Worm (Caenorhabditis elegans): ENCODE results near the gene gpdh-2.

The gpdh-2 gene

DNA sequence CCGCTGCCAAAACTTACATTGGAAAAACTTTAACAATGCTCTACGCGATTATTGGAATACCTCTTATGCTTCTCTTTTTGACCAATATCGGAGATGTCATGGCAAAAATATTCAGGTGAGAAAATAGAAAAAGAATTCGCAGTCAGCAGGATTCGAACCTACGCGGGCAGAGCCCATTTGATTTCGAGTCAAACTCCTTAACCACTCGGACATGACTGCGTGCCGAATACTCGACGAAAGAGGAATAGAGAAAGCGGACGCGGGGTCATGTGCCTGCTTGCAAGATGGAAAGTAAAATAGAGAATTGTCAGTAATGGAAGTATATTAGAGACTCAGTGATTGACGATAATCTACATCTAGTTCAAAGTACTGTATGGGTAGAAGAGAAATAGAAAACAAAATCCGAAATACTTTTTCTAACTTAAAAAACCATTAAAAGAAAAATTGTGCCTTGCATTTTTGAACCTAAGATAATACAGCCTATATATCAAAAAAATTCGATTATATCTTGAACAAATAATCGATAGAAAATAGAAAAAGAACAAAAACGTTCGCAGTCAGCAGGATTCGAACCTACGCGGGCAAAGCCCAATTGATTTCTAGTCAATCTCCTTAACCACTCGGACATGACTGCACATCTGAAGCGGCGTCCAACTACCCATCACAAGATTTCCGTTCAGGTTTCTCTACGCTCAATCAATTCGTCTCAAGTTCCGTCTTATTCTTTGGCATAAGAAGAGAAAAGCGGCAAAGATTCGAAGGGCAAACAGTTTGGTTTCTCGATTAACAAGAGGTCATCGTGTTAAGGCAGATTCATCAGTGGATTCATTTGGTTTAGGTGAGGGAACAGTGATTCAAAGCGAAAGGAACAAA is 2.7 kb upstream of the gpdh-2 start (continued):
- TF ChIP-seq swsn-7 (tag; optimal IDR thresholded peaks at IDR 0.05) = peak; percentile 61
- peak; percentile 45 for TF ChIP-seq unc-130 (tag; optimal IDR thresholded peaks at IDR 0.05)
- TF ChIP-seq lin-15B (tag; optimal IDR thresholded peaks at IDR 0.05) = no peak
- no peak for TF ChIP-seq efl-3 (GFP tag; optimal IDR thresholded peaks at IDR 0.05)
- TF ChIP-seq xbp-1 (tag; optimal IDR thresholded peaks at IDR 0.05) = peak; percentile 52
- peak; percentile 46 for TF ChIP-seq irx-1 (tag; optimal IDR thresholded peaks at IDR 0.05)
- no peak for TF ChIP-seq ceh-63 (GFP tag; optimal IDR thresholded peaks at IDR 0.05)
- no peak for TF ChIP-seq nhr-28 (tag; optimal IDR thresholded peaks at IDR 0.05)
- TF ChIP-seq fos-1 (tag; optimal IDR thresholded peaks at IDR 0.05) = peak; percentile 36
- peak in 1 of 2 experiments; percentile 75 for TF ChIP-seq mdl-1 (tag; optimal IDR thresholded peaks at IDR 0.05)
- TF ChIP-seq aha-1 (tag; optimal IDR thresholded peaks at IDR 0.05) = no peak
- peak; percentile 76 for TF ChIP-seq nhr-85 (tag)
- TF ChIP-seq hlh-17 (GFP tag; optimal IDR thresholded peaks at IDR 0.05; ENCODE audit: borderline replicate concordance) = no peak
- no peak for TF ChIP-seq alr-1 (tag; optimal IDR thresholded peaks at IDR 0.05; ENCODE audit: borderline replicate concordance)
- peak; percentile 23 for TF ChIP-seq ceh-8 (GFP tag; optimal IDR thresholded peaks at IDR 0.05)
- peak; percentile 37 for TF ChIP-seq pax-3 (tag; optimal IDR thresholded peaks at IDR 0.05)
- no peak for TF ChIP-seq unc-98 (GFP tag; IDR thresholded peaks at IDR 0.05)
- peak; percentile 48 for TF ChIP-seq lir-3 (tag; optimal IDR thresholded peaks at IDR 0.05; ENCODE audit: poor library complexity)
- TF ChIP-seq blmp-1 (tag; optimal IDR thresholded peaks at IDR 0.05) = peak; percentile 12
- no peak for TF ChIP-seq hpl-2 (GFP tag; optimal IDR thresholded peaks at IDR 0.05)
- peak; percentile 10 for TF ChIP-seq fkh-10 (GFP tag; optimal IDR thresholded peaks at IDR 0.05)
- TF ChIP-seq lsy-2 (tag; optimal IDR thresholded peaks at IDR 0.05) = peak; percentile 48 to 76
- TF ChIP-seq ztf-4 (tag; optimal IDR thresholded peaks at IDR 0.05) = no peak
- peak; percentile 54 for TF ChIP-seq lin-14 (GFP tag; optimal IDR thresholded peaks at IDR 0.05)
- TF ChIP-seq hlh-4 (tag; optimal IDR thresholded peaks at IDR 0.05) = no peak
- TF ChIP-seq ceh-90 (tag; optimal IDR thresholded peaks at IDR 0.05) = peak; percentile 41
- TF ChIP-seq lin-39 (tag; optimal IDR thresholded peaks at IDR 0.05) = no peak
- TF ChIP-seq jun-1 (tag; optimal IDR thresholded peaks at IDR 0.05) = no peak
- no peak for TF ChIP-seq pqm-1 (tag; optimal IDR thresholded peaks at IDR 0.05)
- no peak for TF ChIP-seq sup-37 (GFP tag; optimal IDR thresholded peaks at IDR 0.05)
- no peak for TF ChIP-seq grh-1 (GFP tag; IDR thresholded peaks at IDR 0.05)
- no peak for TF ChIP-seq fkh-4 (tag; optimal IDR thresholded peaks at IDR 0.05; ENCODE audit: borderline replicate concordance)
- TF ChIP-seq elt-2 (tag; optimal IDR thresholded peaks at IDR 0.05) = peak; percentile 27

DNA sequence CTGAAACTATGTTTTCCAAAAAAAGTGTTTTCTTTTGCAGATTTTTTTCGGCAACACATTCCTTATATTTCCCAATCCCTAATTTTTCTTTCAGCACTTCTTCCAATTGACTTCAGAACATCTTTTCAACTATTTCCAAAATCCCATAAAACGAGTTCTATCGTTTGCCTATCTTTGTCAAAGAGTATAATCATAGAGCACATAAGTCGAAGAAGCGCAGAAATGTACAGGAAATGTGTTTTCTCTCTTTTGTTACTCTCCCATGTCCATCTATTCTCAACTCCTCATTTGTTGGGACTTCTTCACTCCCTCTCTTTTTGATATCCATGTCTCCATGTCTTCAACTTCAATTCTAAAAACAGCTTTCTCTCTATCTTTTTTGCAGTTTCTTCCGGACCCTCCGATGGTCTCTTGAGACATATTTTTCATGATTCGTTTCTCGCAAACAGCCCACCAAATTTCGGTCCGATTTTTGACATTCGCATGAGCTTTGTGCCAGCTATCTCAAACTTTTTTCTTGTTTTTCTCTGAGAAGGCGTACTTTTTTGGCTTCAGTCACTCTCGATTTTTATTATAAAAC is 1.3 kb upstream of the gpdh-2 start, which contains the start of gene twk-48:
twk-48 (plus strand) TSS at position 530 of the 580 bp plus-strand sequence.
- TF ChIP-seq dsc-1 (tag; optimal IDR thresholded peaks at IDR 0.05) = no peak
- no peak for TF ChIP-seq mab-9 (GFP tag; IDR thresholded peaks at IDR 0.05)
- TF ChIP-seq elt-3 (tag; optimal IDR thresholded peaks at IDR 0.05) = no peak
- TF ChIP-seq nhr-47 (tag; optimal IDR thresholded peaks at IDR 0.05) = no peak
- TF ChIP-seq fkh-10 (GFP tag; optimal IDR thresholded peaks at IDR 0.05) = peak; percentile 73
- TF ChIP-seq hlh-17 (GFP tag; optimal IDR thresholded peaks at IDR 0.05; ENCODE audit: borderline replicate concordance) = no peak
- no peak for TF ChIP-seq unc-62 (GFP tag; optimal IDR thresholded peaks at IDR 0.05)
- no peak for TF ChIP-seq ceh-63 (GFP tag; optimal IDR thresholded peaks at IDR 0.05)
- TF ChIP-seq efl-1 (optimal IDR thresholded peaks at IDR 0.05) = no peak
- TF ChIP-seq efl-1 (GFP tag; optimal IDR thresholded peaks at IDR 0.05 in 1 of 2) = peak in 1 of 2 experiments; percentile 26
- TF ChIP-seq lin-35 (GFP tag; optimal IDR thresholded peaks at IDR 0.05) = no peak
- peak; percentile 57 for TF ChIP-seq lin-14 (GFP tag; optimal IDR thresholded peaks at IDR 0.05)
